Fruit fly (Drosophila melanogaster) whole organism, pupa: Measurements from ENCODE around the gene SIFaR.

Experiments
- CG17806 ChIP-seq: fragments of 200-800 bp; sonication (Bioruptor generic); optimal IDR thresholded peaks from 2 replicates; lab custom pipeline; 2018; ENCODE audit warnings: missing biosample characterization, mild to moderate bottlenecking, missing genetic modification characterization, moderate library complexity
- CG34367 ChIP-seq: fragments of 200-800 bp; sonication (Bioruptor generic); optimal IDR thresholded peaks from 2 replicates; lab custom pipeline; 2018; ENCODE audit warnings: missing biosample characterization, mild to moderate bottlenecking, missing genetic modification characterization
- CG8159 ChIP-seq: fragments of 200-800 bp; sonication (Bioruptor generic); optimal IDR thresholded peaks from 3 replicates; lab custom pipeline; 2018; ENCODE audit warnings: missing biosample characterization, mild to moderate bottlenecking, missing genetic modification characterization, moderate library complexity
- CG8301 ChIP-seq: fragments of 200-800 bp; sonication (Bioruptor generic); optimal IDR thresholded peaks from 2 replicates; lab custom pipeline; 2018; ENCODE audit warnings: missing biosample characterization, mild to moderate bottlenecking, missing genetic modification characterization
- EcR ChIP-seq: fragments of 200-800 bp; sonication (Bioruptor generic); optimal IDR thresholded peaks from 3 replicates; lab custom pipeline; 2019; ENCODE audit warnings: missing biosample characterization, missing genetic modification characterization, mild to moderate bottlenecking, moderate library complexity, missing genetic modification reagents
- gl ChIP-seq: fragments of 200-800 bp; sonication (Bioruptor generic); optimal IDR thresholded peaks from 2 replicates; lab custom pipeline; 2018; ENCODE audit warnings: missing biosample characterization, mild to moderate bottlenecking, missing genetic modification characterization

DNA sequence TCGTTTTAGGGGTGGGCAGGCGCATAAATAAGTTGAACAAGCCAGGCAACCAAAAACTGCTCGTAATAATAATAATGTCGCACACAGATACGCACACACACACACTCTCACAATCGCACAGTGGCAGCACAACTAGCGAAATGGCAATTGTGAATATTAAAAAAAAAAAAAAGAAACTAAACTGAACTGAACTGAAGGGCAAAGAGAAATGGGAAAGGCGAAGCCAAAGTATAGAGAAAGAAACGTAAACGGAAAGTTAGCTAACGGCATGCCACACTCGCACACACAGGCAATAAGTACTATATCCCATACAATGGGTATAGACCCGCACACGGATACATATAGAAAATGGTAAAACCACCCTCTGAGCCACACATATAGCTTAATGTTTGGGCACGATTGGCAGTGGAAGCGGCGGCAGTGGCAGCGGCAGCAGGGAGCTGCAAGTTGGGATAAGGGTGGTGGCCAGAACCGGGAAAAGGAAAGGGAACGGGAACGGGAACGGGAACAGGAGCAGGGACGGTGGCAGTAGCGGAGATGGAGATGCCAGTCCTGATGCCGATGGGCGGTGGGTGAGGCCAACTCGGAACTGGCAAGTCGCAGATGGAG lies 44.6 kb upstream of the SIFaR start:
- TF ChIP-seq gl (tag; lab: Kevin White, UChicago) (no peak), CG17806 (tag; lab: Kevin White, UChicago) (no peak), EcR (GFP tag; lab: Kevin White, UChicago) (no peak), CG8301 (tag; lab: Kevin White, UChicago) (no peak), CG8159 (tag; lab: Kevin White, UChicago) (no peak), CG34367 (no peak)
